Fruit fly (Drosophila melanogaster) whole organism, prepupa: ENCODE data around the gene ball.

Experiments used
- Blimp-1 ChIP-seq: fragments of 200-800 bp; sonication (Bioruptor generic); optimal IDR thresholded peaks from 3 replicates; lab custom pipeline; 2017; ENCODE audit warnings: missing biosample characterization, missing genetic modification characterization, mild to moderate bottlenecking, moderate library complexity, missing genetic modification reagents
- CG9139 ChIP-seq: fragments of 200-800 bp; sonication (Bioruptor generic); optimal IDR thresholded peaks from 3 replicates; lab custom pipeline; 2017; ENCODE audit warnings: missing biosample characterization, mild to moderate bottlenecking, missing genetic modification characterization
- Eip78C ChIP-seq: fragments of 200-800 bp; sonication (Bioruptor generic); peaks from one replicate; lab custom pipeline; 2016; ENCODE audit warnings: missing biosample characterization, missing genetic modification characterization
- Ets96B ChIP-seq: fragments of 200-800 bp; optimal IDR thresholded peaks from 2 replicates; lab custom pipeline; 2019; ENCODE audit warnings: missing biosample characterization, mild to moderate bottlenecking, missing genetic modification characterization, moderate library complexity
- Gug ChIP-seq: fragments of 200-800 bp; sonication (Bioruptor generic); IDR thresholded peaks from 2 replicates; pipeline ENCODE4 v1.3.6; 2022; ENCODE audit warnings: missing biosample characterization, missing genetic modification characterization
- Hr39 ChIP-seq: fragments of 200-800 bp; sonication (Bioruptor generic); optimal IDR thresholded peaks from 2 replicates; lab custom pipeline; 2016; ENCODE audit warnings: missing biosample characterization, missing genetic modification characterization
- dac ChIP-seq: fragments of 200-800 bp; sonication (Bioruptor generic); optimal IDR thresholded peaks from 2 replicates; lab custom pipeline; 2017; ENCODE audit warnings: missing biosample characterization, mild to moderate bottlenecking, missing genetic modification characterization
- ss ChIP-seq, 2 experiments: fragments of 200-800 bp; sonication (Bioruptor generic); optimal IDR thresholded peaks; 2 replicates in 1 of 2; 3 replicates in 1 of 2; lab custom pipeline; 2017 to 2018; ENCODE audit warnings: mild to moderate bottlenecking in 2 of 2, missing biosample characterization in 2 of 2, missing genetic modification characterization in 2 of 2, moderate library complexity in 1 of 2
- topi ChIP-seq: fragments of 200-800 bp; sonication (Bioruptor generic); optimal IDR thresholded peaks from 3 replicates; lab custom pipeline; 2016; ENCODE audit warnings: missing biosample characterization, missing genetic modification characterization
- vri ChIP-seq: fragments of 200-800 bp; sonication (Bioruptor generic); optimal IDR thresholded peaks from 3 replicates; lab custom pipeline; 2016; ENCODE audit warnings: missing biosample characterization, mild to moderate bottlenecking, missing genetic modification characterization

DNA sequence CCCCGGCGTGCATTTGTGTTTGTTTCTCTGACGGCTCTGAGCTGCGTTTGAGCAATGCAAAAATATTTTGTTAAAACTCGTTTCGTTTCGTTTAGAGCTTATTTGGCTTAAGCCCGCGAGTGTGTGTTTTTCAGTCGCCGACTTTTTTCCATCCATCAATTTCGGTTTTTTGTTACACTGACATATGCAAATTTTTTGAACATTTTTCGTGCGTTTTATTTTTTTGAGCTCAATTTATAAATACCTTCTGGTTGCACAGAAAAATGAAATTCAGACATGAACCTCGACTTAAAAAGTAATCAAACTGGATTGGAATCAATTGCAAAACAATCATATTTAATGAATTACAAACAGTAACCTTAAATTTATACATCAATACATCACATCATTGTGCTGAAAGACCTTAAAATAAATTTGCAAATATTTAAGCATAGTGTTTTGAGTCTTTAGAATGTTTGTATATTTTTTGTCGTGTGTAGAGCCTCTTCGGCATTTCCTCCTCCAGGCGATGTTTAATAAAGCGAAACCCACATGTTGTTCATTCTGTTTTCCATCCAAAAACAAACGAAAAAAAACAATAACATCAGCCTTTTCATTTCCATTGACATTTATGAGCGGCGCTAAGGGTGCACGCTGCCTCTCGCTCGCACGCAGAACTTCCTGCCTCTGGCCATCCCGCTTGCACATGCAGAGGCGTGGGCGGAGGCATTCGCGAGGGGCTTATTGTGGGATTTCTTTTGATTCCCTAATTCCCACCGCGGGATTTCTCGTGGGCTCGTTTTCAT, 15.8 kb upstream of the ball start:
- no peak for TF ChIP-seq ss (GFP tag; optimal IDR thresholded peaks at IDR 0.05; lab: Kevin White, UChicago)
- TF ChIP-seq Hr39 (GFP tag; lab: Kevin White, UChicago): peak; percentile 21
- no peak for TF ChIP-seq Blimp-1 (GFP tag; lab: Kevin White, UChicago)
- TF ChIP-seq Ets96B (tag; lab: Kevin White, UChicago): no peak
- no peak for TF ChIP-seq dac (GFP tag; lab: Kevin White, UChicago)
- no peak for TF ChIP-seq Gug
- no peak for TF ChIP-seq CG9139 (GFP tag; lab: Kevin White, UChicago)
- peak; percentile 84 for TF ChIP-seq Eip78C
- TF ChIP-seq vri (GFP tag; lab: Kevin White, UChicago): no peak
- peak; percentile 39 for TF ChIP-seq topi
